Worm (Caenorhabditis elegans): ENCODE data around the gene Y57G11C.1147.

The Y57G11C.1147 gene

ce11 chrIV:14838095-14838494, 40.8 kb upstream of the Y57G11C.1147 start (continued):
- peak; percentile 69 for TF ChIP-seq unc-86 (tag; optimal IDR thresholded peaks at IDR 0.05)
- no peak for TF ChIP-seq dmd-4 (tag; optimal IDR thresholded peaks at IDR 0.05; ENCODE audit: borderline replicate concordance)
- no peak for TF ChIP-seq ceh-30 (tag; optimal IDR thresholded peaks at IDR 0.05)
- peak; percentile 48 for TF ChIP-seq ceh-34 (tag; optimal IDR thresholded peaks at IDR 0.05)
- TF ChIP-seq hlh-30 (tag; optimal IDR thresholded peaks at IDR 0.05; ENCODE audit: insufficient read depth), result peak; percentile 14
- TF ChIP-seq tbx-7 (tag; optimal IDR thresholded peaks at IDR 0.05), result no peak
- TF ChIP-seq pha-2 (tag; optimal IDR thresholded peaks at IDR 0.05), result peak; percentile 13
- TF ChIP-seq fkh-6 (tag; optimal IDR thresholded peaks at IDR 0.05), result peak; percentile 50
- TF ChIP-seq rnt-1 (tag; optimal IDR thresholded peaks at IDR 0.05), result peak; percentile 60
- peak; percentile 72 for TF ChIP-seq sox-4 (tag; optimal IDR thresholded peaks at IDR 0.05)
- no peak for TF ChIP-seq fkh-10 (GFP tag; optimal IDR thresholded peaks at IDR 0.05)
- peak; percentile 55 for TF ChIP-seq ceh-2 (tag; optimal IDR thresholded peaks at IDR 0.05)
- no peak for TF ChIP-seq pros-1 (tag; optimal IDR thresholded peaks at IDR 0.05)
- peak; percentile 50 for TF ChIP-seq ceh-18 (tag; optimal IDR thresholded peaks at IDR 0.05)
- peak; percentile 68 for TF ChIP-seq T23F11.4 (GFP tag; optimal IDR thresholded peaks at IDR 0.05)
- no peak for TF ChIP-seq ceh-24 (tag; optimal IDR thresholded peaks at IDR 0.05)
- 0 out of 2 replicates have a peak, but pooled peaks have one; percentile 55 for TF ChIP-seq sox-2 (GFP tag; IDR thresholded peaks at IDR 0.05)

ce11 chrIV:14836885-14837284, 39.6 kb upstream of the Y57G11C.1147 start, which contains the start of gene Y57G11C.22:
TSS of gene Y57G11C.22 (plus strand) at chrIV:14837211.
- TF ChIP-seq npax-4 (tag; optimal IDR thresholded peaks at IDR 0.05) (no peak), nhr-232 (tag; optimal IDR thresholded peaks at IDR 0.05) (no peak), hlh-30 (tag; optimal IDR thresholded peaks at IDR 0.05; ENCODE audit: insufficient read depth) (no peak), ceh-30 (tag; optimal IDR thresholded peaks at IDR 0.05) (no peak), ceh-6 (GFP tag; optimal IDR thresholded peaks at IDR 0.05) (no peak), unc-55 (GFP tag; optimal IDR thresholded peaks at IDR 0.05) (peak; percentile 23), ceh-31 (tag; optimal IDR thresholded peaks at IDR 0.05) (peak; percentile 35), lim-6 (tag; optimal IDR thresholded peaks at IDR 0.05) (no peak), unc-42 (tag; optimal IDR thresholded peaks at IDR 0.05) (peak; percentile 37), nfya-1 (tag; optimal IDR thresholded peaks at IDR 0.05) (peak; percentile 11), T23F11.4 (GFP tag; optimal IDR thresholded peaks at IDR 0.05) (no peak), zip-5 (tag; optimal IDR thresholded peaks at IDR 0.05) (no peak)

ce11 chrIV:14833537-14833936, 36.2 kb upstream of the Y57G11C.1147 start:
- TF ChIP-seq ceh-31 (tag; optimal IDR thresholded peaks at IDR 0.05) (peak; percentile 21), K09A11.1 (tag; optimal IDR thresholded peaks at IDR 0.05; ENCODE audit: insufficient read depth) (no peak), ceh-14 (tag; optimal IDR thresholded peaks at IDR 0.05) (no peak), lim-6 (tag; optimal IDR thresholded peaks at IDR 0.05) (no peak), pax-1 (tag; optimal IDR thresholded peaks at IDR 0.05) (peak; percentile 70), nfya-1 (tag; optimal IDR thresholded peaks at IDR 0.05) (peak; percentile 13), elt-2 (tag; optimal IDR thresholded peaks at IDR 0.05) (no peak)

ce11 chrIV:14829026-14829425, 31.7 kb upstream of the Y57G11C.1147 start, which contains the start of gene hhat-2:
TSS of gene hhat-2 (minus strand) at chrIV:14829126.
- TF ChIP-seq ceh-2 (tag; optimal IDR thresholded peaks at IDR 0.05) (no peak), mec-3 (tag; optimal IDR thresholded peaks at IDR 0.05; ENCODE audit: borderline replicate concordance) (no peak)

ce11 chrIV:14828218-14828617, 30.9 kb upstream of the Y57G11C.1147 start:
- TF ChIP-seq ceh-34 (tag; optimal IDR thresholded peaks at IDR 0.05) (no peak), nfya-1 (tag; optimal IDR thresholded peaks at IDR 0.05) (no peak), C38D4.7 (GFP tag; optimal IDR thresholded peaks at IDR 0.05) (no peak), unc-42 (tag; optimal IDR thresholded peaks at IDR 0.05) (no peak), elt-2 (tag; optimal IDR thresholded peaks at IDR 0.05) (no peak), fkh-10 (GFP tag; optimal IDR thresholded peaks at IDR 0.05) (no peak), gmeb-2 (tag; optimal IDR thresholded peaks at IDR 0.05) (no peak), pros-1 (tag; optimal IDR thresholded peaks at IDR 0.05) (no peak), hlh-15 (tag; optimal IDR thresholded peaks at IDR 0.05) (no peak), nhr-232 (tag; optimal IDR thresholded peaks at IDR 0.05) (no peak), pha-2 (tag; optimal IDR thresholded peaks at IDR 0.05) (no peak), ceh-24 (tag; optimal IDR thresholded peaks at IDR 0.05) (no peak), unc-86 (tag; optimal IDR thresholded peaks at IDR 0.05) (no peak), ceh-48 (tag; optimal IDR thresholded peaks at IDR 0.05) (no peak), npax-4 (tag; optimal IDR thresholded peaks at IDR 0.05) (no peak)
